Fruit fly (Drosophila melanogaster): ENCODE results near the gene CG1387.

The CG1387 gene

DNA sequence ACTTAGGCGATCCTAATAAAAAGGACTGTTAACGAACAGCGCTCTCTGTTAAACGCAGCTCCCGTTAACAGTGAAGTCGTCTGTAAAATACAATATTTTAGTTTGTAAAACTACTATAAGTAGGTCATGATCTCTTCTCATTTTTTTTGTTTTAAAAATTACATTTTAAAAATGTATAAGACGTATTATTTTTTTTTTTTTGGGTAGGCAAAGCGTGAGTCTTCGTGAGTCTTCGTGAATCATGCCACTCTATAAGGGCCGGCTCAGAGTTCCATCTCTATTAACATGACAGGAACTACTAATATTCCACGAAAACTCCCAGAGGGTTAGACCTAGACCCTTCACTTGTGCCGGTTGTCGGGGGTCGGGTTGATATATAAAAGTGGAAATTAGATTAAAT is 37.1 kb downstream of the CG1387 start:
- no peak for TF ChIP-seq CG8944 (GFP tag; optimal IDR thresholded peaks at IDR 0.05)
- no peak for TF ChIP-seq nom (GFP tag; optimal IDR thresholded peaks at IDR 0.05)
- TF ChIP-seq Hr3 (GFP tag; optimal IDR thresholded peaks at IDR 0.05) = no peak
- no peak for TF ChIP-seq CG5245 (GFP tag; optimal IDR thresholded peaks at IDR 0.05)
- TF ChIP-seq HmgD (GFP tag; optimal IDR thresholded peaks at IDR 0.05) = no peak
- no peak for TF ChIP-seq CG2678 (tag; optimal IDR thresholded peaks at IDR 0.05)
- TF ChIP-seq CG14965 (GFP tag; optimal IDR thresholded peaks at IDR 0.05; ENCODE audit: borderline replicate concordance) = no peak
- TF ChIP-seq knrl (GFP tag; IDR thresholded peaks at IDR 0.05; ENCODE audit: partially characterized antibody) = 0 out of 3 replicates have a peak, but pooled peaks have one; percentile 7
- no peak for TF ChIP-seq CG6813 (GFP tag; optimal IDR thresholded peaks at IDR 0.05)
- TF ChIP-seq Sry-δ (GFP tag; optimal IDR thresholded peaks at IDR 0.05) = peak; percentile 31
- no peak for TF ChIP-seq CG4404 (GFP tag; IDR thresholded peaks at IDR 0.05)
- TF ChIP-seq emc (GFP tag; optimal IDR thresholded peaks at IDR 0.05) = no peak
- TF ChIP-seq BtbVII (GFP tag; optimal IDR thresholded peaks at IDR 0.05) = no peak
- peak; percentile 35; the same call in 1 of the 2 replicates for TF ChIP-seq Scr (GFP tag; IDR thresholded peaks at IDR 0.05; ENCODE audit: partially characterized antibody)
- TF ChIP-seq row (GFP tag; IDR thresholded peaks at IDR 0.05) = peak; percentile 36; the same call in 1 of the 3 replicates
- TF ChIP-seq CG11085 (GFP tag; IDR thresholded peaks at IDR 0.05) = no peak
- TF ChIP-seq Taf1 (GFP tag; IDR thresholded peaks at IDR 0.05) = no peak
- no peak for TF ChIP-seq CG6765 (GFP tag; optimal IDR thresholded peaks at IDR 0.05)
- no peak for TF ChIP-seq nau (GFP tag; optimal IDR thresholded peaks at IDR 0.05)
- TF ChIP-seq CG16813 (GFP tag; IDR thresholded peaks at IDR 0.05; ENCODE audit: partially characterized antibody) = 0 out of 3 replicates have a peak, but pooled peaks have one; percentile 12
- TF ChIP-seq CG6791 (GFP tag; IDR thresholded peaks at IDR 0.05; ENCODE audit: partially characterized antibody) = peak; percentile 40; the same call in 1 of the 3 replicates
- peak; percentile 62; the same call in 2 of the 4 replicates for TF ChIP-seq Dll (GFP tag; IDR thresholded peaks at IDR 0.05; ENCODE audit: partially characterized antibody)
- TF ChIP-seq CG2202 (tag; optimal IDR thresholded peaks at IDR 0.05) = no peak
- TF ChIP-seq Ssrp (tag; optimal IDR thresholded peaks at IDR 0.05) = no peak
- no peak for TF ChIP-seq Hr39 (optimal IDR thresholded peaks at IDR 0.05)
- TF ChIP-seq BEAF-32 (GFP tag; optimal IDR thresholded peaks at IDR 0.05) = peak; percentile 49
- no peak for TF ChIP-seq HLHmδ (GFP tag; optimal IDR thresholded peaks at IDR 0.05)
- no peak for TF ChIP-seq CG17912 (GFP tag; optimal IDR thresholded peaks at IDR 0.05)
- TF ChIP-seq NfI (GFP tag; optimal IDR thresholded peaks at IDR 0.05) = no peak
- no peak for TF ChIP-seq fd64A (GFP tag; optimal IDR thresholded peaks at IDR 0.05)
- TF ChIP-seq CG7987 (GFP tag; optimal IDR thresholded peaks at IDR 0.05) = no peak
- no peak for TF ChIP-seq Dbx (GFP tag; IDR thresholded peaks at IDR 0.05)
- peak; percentile 47; the same call in 2 of the 3 replicates for TF ChIP-seq Doc3 (GFP tag; IDR thresholded peaks at IDR 0.05; ENCODE audit: partially characterized antibody)
- TF ChIP-seq CG1024 (GFP tag; IDR thresholded peaks at IDR 0.05) = no peak
- TF ChIP-seq Bgb (GFP tag; IDR thresholded peaks at IDR 0.05; ENCODE audit: partially characterized antibody) = 0 out of 2 replicates have a peak, but pooled peaks have one; percentile 8
- TF ChIP-seq sna (GFP tag; IDR thresholded peaks at IDR 0.05; ENCODE audit: partially characterized antibody) = no peak
- no peak for TF ChIP-seq CG9727 (GFP tag; optimal IDR thresholded peaks at IDR 0.05)
- 0 out of 2 replicates have a peak, but pooled peaks have one; percentile 37 for TF ChIP-seq unc-4 (GFP tag; IDR thresholded peaks at IDR 0.05; ENCODE audit: partially characterized antibody)
- TF ChIP-seq CG12659 (GFP tag; optimal IDR thresholded peaks at IDR 0.05) = no peak
- no peak for TF ChIP-seq Bdp1 (GFP tag; optimal IDR thresholded peaks at IDR 0.05)
- no peak for TF ChIP-seq CG17802 (tag; optimal IDR thresholded peaks at IDR 0.05)
